Fruit fly (Drosophila melanogaster) Kc167 (cell line): ENCODE data around the gene CG5070.

Experiments used
- Myc ChIP-seq: fragments of >200 bp; optimal IDR thresholded peaks from 2 replicates; lab custom pipeline; 2017; ENCODE audit warnings: missing external identifiers
- h ChIP-seq: fragments of >200 bp; optimal IDR thresholded peaks from 3 replicates; lab custom pipeline; 2018; ENCODE audit warnings: missing external identifiers

DNA sequence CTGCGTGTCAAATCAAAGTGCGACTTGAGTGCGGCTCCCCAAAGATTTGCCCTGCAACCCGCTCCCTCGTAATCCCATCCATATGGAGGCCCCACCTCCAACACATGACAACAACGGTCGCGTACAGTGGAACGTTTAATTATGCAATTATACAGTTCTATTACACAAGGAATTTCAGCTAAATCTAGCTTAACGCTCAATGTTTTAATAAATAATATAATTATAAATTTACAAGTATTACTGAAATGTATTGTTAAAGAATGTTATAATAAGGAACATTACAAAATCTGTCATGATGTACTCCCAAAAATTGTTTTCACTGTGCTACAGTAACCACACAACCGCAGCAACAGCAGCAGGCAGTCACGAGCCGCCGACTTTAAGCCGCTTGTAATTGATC, 28.8 kb upstream of the CG5070 start:
- TF ChIP-seq h (lab: Kevin White, UChicago) (no peak), Myc (lab: Kevin White, UChicago) (no peak)
